Fruit fly (Drosophila melanogaster): ENCODE data around the gene IP3K2.

DNA sequence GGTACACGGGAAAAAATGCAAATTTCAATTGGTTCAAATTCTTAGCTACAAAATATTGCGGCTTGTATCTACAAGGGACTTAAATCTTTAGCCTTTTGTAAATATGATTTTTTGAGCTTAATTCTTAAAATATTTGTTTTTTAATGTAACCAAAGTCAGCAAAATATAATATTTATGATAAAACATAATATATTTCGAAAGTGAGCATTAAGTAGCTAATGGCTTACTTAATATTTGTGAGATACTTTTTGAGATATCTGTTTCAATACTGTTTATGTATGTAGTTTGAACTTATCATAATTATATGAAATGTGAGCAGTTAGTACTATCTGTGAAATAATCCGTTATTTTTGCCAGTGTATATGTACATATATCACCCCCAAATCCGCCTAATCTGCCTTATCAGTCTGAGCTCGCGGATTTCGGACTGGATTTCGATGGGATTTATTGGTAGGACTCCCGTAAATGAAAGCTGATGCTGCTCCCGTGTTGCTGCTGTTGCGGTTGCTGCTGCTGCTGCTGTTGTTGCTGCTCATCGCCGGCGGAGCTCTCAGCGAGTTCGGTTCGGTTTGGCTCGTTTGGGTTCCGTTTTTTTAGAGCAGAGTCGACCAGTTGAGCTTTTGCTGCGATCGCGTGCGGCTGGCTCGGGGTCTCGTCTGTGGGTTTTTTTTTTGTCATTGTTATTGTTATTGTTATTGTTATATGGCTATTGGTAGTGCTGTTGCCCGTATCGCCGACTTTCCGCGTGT is 17.4 kb downstream of the IP3K2 start:
- TF ChIP-seq Myc (optimal IDR thresholded peaks at IDR 0.05) = no peak
- TF ChIP-seq psq (optimal IDR thresholded peaks at IDR 0.05) = no peak
- TF ChIP-seq insv (optimal IDR thresholded peaks at IDR 0.05) = no peak
- no peak for TF ChIP-seq h (optimal IDR thresholded peaks at IDR 0.05)
- no peak for TF ChIP-seq Sin3A (optimal IDR thresholded peaks at IDR 0.05)
- TF ChIP-seq ttk (optimal IDR thresholded peaks at IDR 0.05) = no peak

All from Kc167 (cell line).